Worm (Caenorhabditis elegans) whole organism, L1 larva: ENCODE results near the gene str-94.

ENCODE experiments used
- hlh-4 ChIP-seq: sonication (generic microtip); optimal IDR thresholded peaks from 2 replicates; lab custom pipeline; 2016; ENCODE audit warnings: mild to moderate bottlenecking, missing genetic modification characterization, missing compliant biosample characterization
- mdl-1 ChIP-seq, 2 experiments: fragments of 150-350 bp; optimal IDR thresholded peaks; 2 replicates each; lab custom pipeline; 2014 to 2017; ENCODE audit warnings: missing biosample characterization in 2 of 2, missing genetic modification characterization in 2 of 2, inconsistent platforms in 1 of 2
- mep-1 ChIP-seq: fragments of 150-350 bp; optimal IDR thresholded peaks from 2 replicates; lab custom pipeline; 2014; ENCODE audit warnings: missing biosample characterization, missing genetic modification characterization
- nhr-77 ChIP-seq: fragments of 150-350 bp; optimal IDR thresholded peaks from 2 replicates; lab custom pipeline; 2014; ENCODE audit warnings: missing biosample characterization, missing genetic modification characterization
- pqm-1 ChIP-seq: sonication (generic microtip); optimal IDR thresholded peaks from 3 replicates; lab custom pipeline; 2017; ENCODE audit warnings: missing biosample characterization, missing genetic modification characterization
- sox-4 ChIP-seq: sonication (generic microtip); optimal IDR thresholded peaks from 2 replicates; lab custom pipeline; 2016; ENCODE audit warnings: missing genetic modification characterization, missing compliant biosample characterization
- tlp-1 ChIP-seq: fragments of 150-350 bp; optimal IDR thresholded peaks from 2 replicates; lab custom pipeline; 2014; ENCODE audit warnings: missing biosample characterization, missing genetic modification characterization
- unc-62 ChIP-seq: fragments of 150-350 bp; optimal IDR thresholded peaks from 2 replicates; lab custom pipeline; 2014; ENCODE audit warnings: missing biosample characterization, missing genetic modification reagents, missing genetic modification characterization

- TF ChIP-seq mep-1 (tag; lab: Kevin White, UChicago), result no peak
- TF ChIP-seq tlp-1 (tag; lab: Kevin White, UChicago), result no peak
- TF ChIP-seq sox-4 (tag; lab: Kevin White, UChicago), result no peak
- no peak for TF ChIP-seq nhr-77 (tag; lab: Kevin White, UChicago)
- no peak for TF ChIP-seq unc-62 (GFP tag; lab: Kevin White, UChicago)
- TF ChIP-seq mdl-1 (tag; optimal IDR thresholded peaks at IDR 0.05; lab: Kevin White, UChicago), result no peak
- TF ChIP-seq hlh-4 (tag; lab: Kevin White, UChicago), result no peak
- no peak for TF ChIP-seq pqm-1 (tag; lab: Kevin White, UChicago)
Observed at ce11 chrV:9221566-9221965, 27.5 kb downstream of the str-94 start, which contains the start of gene grd-6.
